Worm (Caenorhabditis elegans) whole organism, L4/young adult: ENCODE results near the gene skpt-1.

Experiments used
- W03F9.2 ChIP-seq: fragments of 150-350 bp; optimal IDR thresholded peaks from 2 replicates; lab custom pipeline; 2014; ENCODE audit warnings: missing biosample characterization, missing genetic modification characterization
- dao-5 ChIP-seq: sonication (generic microtip); optimal IDR thresholded peaks from 2 replicates; lab custom pipeline; 2016; ENCODE audit warnings: missing genotype, missing genetic modification characterization, moderate library complexity, missing compliant biosample characterization
- him-1 ChIP-seq: sonication (generic microtip); optimal IDR thresholded peaks from 2 replicates; lab custom pipeline; 2016; ENCODE audit warnings: missing genotype, missing genetic modification reagents, missing genetic modification characterization, missing compliant biosample characterization

Gene skpt-1

DNA sequence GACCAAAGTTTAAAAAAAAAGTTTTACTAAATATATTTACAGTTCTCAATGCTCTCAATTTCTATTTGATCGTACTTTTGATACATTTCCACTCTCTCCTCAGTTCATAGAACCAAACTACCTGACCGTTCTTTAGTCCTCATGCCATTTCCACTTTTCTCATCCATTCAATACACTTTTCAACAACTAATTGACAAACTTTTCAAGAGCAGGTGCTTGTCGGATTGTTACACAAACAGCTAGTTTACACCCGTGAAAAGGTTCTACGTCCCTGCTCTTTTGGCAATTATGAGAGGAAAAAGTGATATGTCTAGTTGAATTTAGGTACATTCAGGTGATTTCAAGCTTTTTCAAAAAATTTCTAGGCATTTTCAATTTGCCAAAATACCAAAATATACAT is 30.3 kb downstream of the skpt-1 start:
- TF ChIP-seq W03F9.2 (tag; lab: Kevin White, UChicago) (no peak), him-1 (tag; lab: Kevin White, UChicago) (no peak), dao-5 (tag; lab: Kevin White, UChicago) (no peak)

DNA sequence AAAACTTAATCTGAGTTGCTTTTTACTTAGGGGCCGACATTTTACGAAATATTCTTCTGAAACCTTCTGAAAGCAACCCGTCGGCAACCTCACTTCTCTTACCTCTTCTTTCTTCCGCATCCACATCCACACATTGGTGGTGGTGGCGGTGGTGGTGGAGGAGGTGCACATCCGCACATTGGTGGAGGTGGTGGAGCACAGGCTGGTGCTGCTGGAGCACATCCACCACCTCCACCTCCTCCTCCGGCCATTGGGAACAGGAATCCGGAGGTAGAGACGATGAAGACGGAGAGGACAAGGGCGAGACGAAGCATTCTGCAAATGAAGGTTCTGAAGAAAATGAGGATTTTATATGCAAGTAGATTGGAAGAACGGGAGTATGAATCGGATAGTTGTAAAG is 34.5 kb downstream of the skpt-1 start, which contains the start of gene grl-22:
TSS of gene grl-22 (minus strand) at position 332 of the 400 bp plus-strand sequence.
- TF ChIP-seq W03F9.2 (tag; lab: Kevin White, UChicago) (no peak), him-1 (tag; lab: Kevin White, UChicago) (no peak), dao-5 (tag; lab: Kevin White, UChicago) (no peak)

DNA sequence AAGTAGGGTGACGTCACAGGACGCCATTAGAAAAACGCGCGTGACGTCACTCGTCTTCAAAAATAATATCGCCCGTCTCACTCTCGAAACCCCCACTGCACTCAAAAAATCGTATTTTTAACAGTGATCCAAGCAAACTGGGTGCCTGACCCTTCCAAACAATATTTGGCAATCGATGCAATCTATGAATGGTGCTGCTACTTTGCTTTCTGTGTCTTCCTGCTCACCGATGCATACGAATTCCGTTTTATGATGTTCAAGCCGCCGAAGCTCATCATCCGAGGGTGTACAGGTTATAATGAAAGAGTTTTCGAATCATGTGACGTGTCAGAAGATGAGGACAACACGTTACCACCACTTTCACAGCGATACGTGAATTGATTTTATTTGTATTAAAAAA is 40.6 kb downstream of the skpt-1 start, which contains the start of gene W03A5.1:
TSS of gene W03A5.1 (plus strand) at position 301 of the 400 bp plus-strand sequence.
- TF ChIP-seq dao-5 (tag; lab: Kevin White, UChicago), result no peak
- TF ChIP-seq W03F9.2 (tag; lab: Kevin White, UChicago), result no peak
- TF ChIP-seq him-1 (tag; lab: Kevin White, UChicago), result no peak

DNA sequence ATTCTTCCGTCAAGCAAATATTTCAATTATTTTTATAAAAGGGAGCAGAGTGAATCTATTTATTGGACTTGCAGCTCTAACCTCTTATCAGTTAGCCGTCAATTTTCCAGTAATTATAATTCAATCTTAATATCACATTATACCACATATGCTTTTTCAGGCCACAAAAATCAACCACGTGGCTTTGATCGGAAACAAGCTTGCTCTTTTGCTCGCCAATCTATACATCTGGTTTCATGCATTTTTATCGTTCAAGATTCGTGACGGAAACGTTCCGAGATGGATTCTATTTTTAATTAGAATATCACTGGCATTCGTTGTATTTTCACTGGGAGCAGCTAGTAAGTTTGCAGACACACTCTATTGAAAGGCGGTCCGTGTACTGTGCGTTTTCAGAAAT is 41.1 kb downstream of the skpt-1 start:
- TF ChIP-seq W03F9.2 (tag; lab: Kevin White, UChicago) (no peak), dao-5 (tag; lab: Kevin White, UChicago) (no peak), him-1 (tag; lab: Kevin White, UChicago) (no peak)

DNA sequence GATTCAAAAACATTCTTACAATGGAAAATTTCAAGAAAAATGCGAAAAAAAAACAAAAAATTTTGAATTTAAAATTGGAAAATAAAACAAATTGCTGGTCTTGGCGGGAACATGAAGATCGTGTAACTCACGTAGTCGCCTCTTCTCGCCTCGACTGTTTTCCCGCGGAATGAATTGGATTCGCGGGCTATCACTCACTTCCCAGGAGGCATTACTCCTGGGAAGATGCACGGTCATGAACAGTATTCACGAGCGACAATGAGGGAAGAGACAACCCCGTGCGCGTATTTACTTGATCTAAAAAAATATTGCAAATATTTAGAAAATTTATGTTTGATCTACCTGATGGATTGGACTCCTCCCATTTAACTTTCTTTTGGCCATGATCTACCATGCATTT is 41.9 kb downstream of the skpt-1 start:
- TF ChIP-seq W03F9.2 (tag; lab: Kevin White, UChicago) (no peak), him-1 (tag; lab: Kevin White, UChicago) (no peak), dao-5 (tag; lab: Kevin White, UChicago) (no peak)

DNA sequence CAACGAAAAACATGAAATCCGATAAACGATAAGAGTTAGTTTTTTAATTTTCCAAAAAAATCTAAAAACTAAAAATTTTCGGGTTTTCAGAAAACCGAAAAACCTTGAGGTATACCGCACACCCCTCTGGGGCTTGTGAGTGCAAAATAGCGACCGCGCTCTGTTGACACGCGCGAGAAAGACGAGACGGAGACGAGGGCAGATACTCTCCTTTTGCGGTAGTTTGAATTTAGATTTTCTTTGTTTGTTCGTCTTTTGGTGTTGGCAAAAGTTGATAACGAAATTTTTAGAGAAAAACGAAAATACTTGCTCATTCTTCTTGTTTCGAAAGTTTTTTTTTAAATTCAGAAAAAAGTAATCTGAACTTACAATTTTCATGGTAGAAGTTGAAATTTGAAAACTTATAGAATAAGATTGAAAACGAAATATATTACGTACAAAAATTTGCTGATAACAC is 42.5 kb downstream of the skpt-1 start, which contains the start of the genes W03A5.2 and Y32H12A.8:
TSS of gene W03A5.2 (plus strand) at position 407 of the 457 bp plus-strand sequence.
TSS of gene Y32H12A.8 (minus strand) at position 410 of the 457 bp plus-strand sequence.
- no peak for TF ChIP-seq dao-5 (tag; lab: Kevin White, UChicago)
- no peak for TF ChIP-seq W03F9.2 (tag; lab: Kevin White, UChicago)
- no peak for TF ChIP-seq him-1 (tag; lab: Kevin White, UChicago)

DNA sequence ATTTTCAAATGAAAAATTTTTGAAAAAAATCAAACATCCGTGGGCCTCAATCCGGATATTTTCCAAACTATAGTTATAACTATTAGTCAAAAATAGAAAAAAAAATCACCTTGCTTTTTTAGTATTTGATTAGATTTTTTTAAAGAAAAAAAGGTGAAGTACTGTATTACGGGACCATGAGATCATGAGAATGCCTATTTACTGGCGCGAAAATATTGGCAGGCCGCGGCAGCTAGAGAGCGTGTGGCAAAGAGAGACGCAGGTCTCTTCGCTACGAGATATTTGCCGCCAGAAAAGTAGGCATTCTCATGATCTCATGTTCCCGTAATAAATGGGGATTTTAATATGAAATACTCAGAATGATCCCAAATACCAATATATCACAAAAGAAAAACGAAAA is 43.2 kb downstream of the skpt-1 start:
- TF ChIP-seq him-1 (tag; lab: Kevin White, UChicago), result no peak
- no peak for TF ChIP-seq dao-5 (tag; lab: Kevin White, UChicago)
- no peak for TF ChIP-seq W03F9.2 (tag; lab: Kevin White, UChicago)

DNA sequence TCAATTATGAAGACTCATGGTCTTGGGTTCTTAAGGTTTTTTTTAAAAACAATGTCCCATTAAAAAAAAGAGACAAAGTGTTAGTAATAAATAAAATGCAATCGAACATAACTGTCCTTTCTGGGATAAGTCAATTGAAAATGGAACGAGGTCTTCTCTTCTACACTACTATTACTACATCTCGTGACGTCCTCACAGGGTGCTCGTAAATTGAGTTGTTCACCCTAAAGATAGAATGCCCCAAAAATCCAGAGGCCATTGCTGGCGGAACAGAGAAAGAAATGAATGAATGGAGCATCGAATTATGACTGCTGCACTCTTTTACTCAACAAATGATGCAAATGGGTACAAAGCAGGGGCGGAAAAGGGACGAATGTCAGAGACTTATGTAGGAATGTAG is 45.8 kb downstream of the skpt-1 start:
- TF ChIP-seq W03F9.2 (tag; lab: Kevin White, UChicago), result no peak
- no peak for TF ChIP-seq dao-5 (tag; lab: Kevin White, UChicago)
- TF ChIP-seq him-1 (tag; lab: Kevin White, UChicago), result no peak
